Fruit fly (Drosophila melanogaster) whole organism, wandering third instar larva: ENCODE results near the gene Pgant2.

Experiments used
- Abd-B ChIP-seq: fragments of >200 bp; optimal IDR thresholded peaks from 2 replicates; lab custom pipeline; 2017; ENCODE audit warnings: missing biosample characterization, missing genetic modification characterization
- CG9705 ChIP-seq: fragments of 200-800 bp; sonication (Bioruptor generic); optimal IDR thresholded peaks from 2 replicates; lab custom pipeline; 2018; ENCODE audit warnings: missing biosample characterization, mild to moderate bottlenecking, missing genetic modification characterization
- CrebA ChIP-seq: fragments of 200-800 bp; sonication (Bioruptor generic); optimal IDR thresholded peaks from 2 replicates; lab custom pipeline; 2016; ENCODE audit warnings: missing biosample characterization, mild to moderate bottlenecking, missing genetic modification characterization, borderline replicate concordance
- Dfd ChIP-seq: fragments of >200 bp; optimal IDR thresholded peaks from 2 replicates; lab custom pipeline; 2017; ENCODE audit warnings: missing biosample characterization, missing genetic modification characterization
- Dif ChIP-seq: fragments of 200-275, 200-300 bp; sonication (Bioruptor generic); optimal IDR thresholded peaks from 2 replicates; lab custom pipeline; 2018; ENCODE audit warnings: missing biosample characterization, missing genetic modification characterization; ENCODE audit not compliant: partially characterized antibody
- HLH106 ChIP-seq: fragments of 200-800 bp; optimal IDR thresholded peaks from 3 replicates; lab custom pipeline; 2019; ENCODE audit warnings: missing biosample characterization, mild to moderate bottlenecking, missing genetic modification characterization, moderate library complexity
- Hr83 ChIP-seq: fragments of 200-300 bp; sonication (Bioruptor generic); optimal IDR thresholded peaks from 2 replicates; lab custom pipeline; 2016; ENCODE audit warnings: missing biosample characterization, mild to moderate bottlenecking, missing genetic modification characterization, moderate library complexity; ENCODE audit not compliant: poor library complexity, severe bottlenecking
- Jra ChIP-seq: sonication (Bioruptor generic); optimal IDR thresholded peaks from 2 replicates; lab custom pipeline; 2016; ENCODE audit warnings: missing biosample characterization, missing genetic modification characterization
- Mio ChIP-seq: sonication (Bioruptor generic); optimal IDR thresholded peaks from 2 replicates; lab custom pipeline; 2016; ENCODE audit warnings: missing biosample characterization, missing genetic modification characterization
- Myc ChIP-seq: fragments of >200 bp; optimal IDR thresholded peaks from 2 replicates; lab custom pipeline; 2017
- N ChIP-seq: fragments of >200 bp; optimal IDR thresholded peaks from 2 replicates; lab custom pipeline; 2018; ENCODE audit warnings: missing biosample characterization, missing external identifiers, missing genetic modification characterization
- OdsH ChIP-seq: fragments of 200-800 bp; sonication (Bioruptor generic); optimal IDR thresholded peaks from 2 replicates; lab custom pipeline; 2016; ENCODE audit warnings: missing biosample characterization, mild to moderate bottlenecking, missing genetic modification characterization
- Sp1 ChIP-seq: fragments of 200-800 bp; sonication (Bioruptor generic); optimal IDR thresholded peaks from 3 replicates; lab custom pipeline; 2019; ENCODE audit warnings: missing biosample characterization, mild to moderate bottlenecking, missing genetic modification characterization, moderate library complexity
- Vsx2 ChIP-seq: fragments of 200-300, 225-300 bp; sonication (Bioruptor generic); optimal IDR thresholded peaks from 2 replicates; lab custom pipeline; 2018; ENCODE audit warnings: missing biosample characterization, missing genetic modification characterization; ENCODE audit not compliant: partially characterized antibody
- br ChIP-seq: fragments of 200-800 bp; sonication (Bioruptor generic); optimal IDR thresholded peaks from 2 replicates; lab custom pipeline; 2016; ENCODE audit warnings: missing biosample characterization, missing genetic modification characterization
- brk ChIP-seq: fragments of 200-800 bp; sonication (Bioruptor generic); optimal IDR thresholded peaks from 2 replicates; lab custom pipeline; 2016; ENCODE audit warnings: missing biosample characterization, mild to moderate bottlenecking, missing genetic modification characterization
- dl ChIP-seq, 2 experiments: fragments of 175-275, 200-275 bp in 1 of 2; fragments of 200-275 bp in 1 of 2; sonication (Bioruptor generic); optimal IDR thresholded peaks; lab custom pipeline; 2018; ENCODE audit warnings: mild to moderate bottlenecking in 2 of 2, missing biosample characterization in 2 of 2, missing genetic modification characterization in 2 of 2, moderate library complexity in 2 of 2; ENCODE audit not compliant: partially characterized antibody in 2 of 2, insufficient read depth in 1 of 2
- dmrt93B ChIP-seq: fragments of 200-800 bp; sonication (Bioruptor generic); optimal IDR thresholded peaks from 2 replicates; lab custom pipeline; 2018; ENCODE audit warnings: missing biosample characterization, mild to moderate bottlenecking, missing genetic modification characterization
- dsf ChIP-seq: sonication (Bioruptor generic); optimal IDR thresholded peaks from 2 replicates; lab custom pipeline; 2016; ENCODE audit warnings: missing biosample characterization, missing genetic modification characterization, borderline replicate concordance
- ey ChIP-seq: fragments of 200-800 bp; sonication (Bioruptor generic); optimal IDR thresholded peaks from 2 replicates; lab custom pipeline; 2016; ENCODE audit warnings: missing biosample characterization, missing genetic modification characterization
- foxo ChIP-seq, 2 experiments: fragments of 200-800 bp; sonication (Bioruptor generic); optimal IDR thresholded peaks; 2 replicates in 1 of 2; 3 replicates in 1 of 2; lab custom pipeline; 2016 to 2017; ENCODE audit warnings: missing biosample characterization in 2 of 2, missing genetic modification characterization in 2 of 2
- fru ChIP-seq: fragments of 200-800 bp; sonication (Bioruptor generic); optimal IDR thresholded peaks from 3 replicates; lab custom pipeline; 2016; ENCODE audit warnings: missing biosample characterization, mild to moderate bottlenecking, missing genetic modification characterization
- h ChIP-seq: fragments of 200-800 bp; sonication (Bioruptor generic); optimal IDR thresholded peaks from 3 replicates; lab custom pipeline; 2016; ENCODE audit warnings: missing biosample characterization, mild to moderate bottlenecking, missing genetic modification characterization
- jim ChIP-seq: fragments of 175-275, 200-325 bp; sonication (Bioruptor generic); optimal IDR thresholded peaks from 2 replicates; lab custom pipeline; 2016; ENCODE audit warnings: missing biosample characterization, mild to moderate bottlenecking, missing genetic modification characterization
- lola ChIP-seq: fragments of >200 bp; optimal IDR thresholded peaks from 2 replicates; lab custom pipeline; 2017; ENCODE audit warnings: missing biosample characterization, missing genetic modification characterization
- pan ChIP-seq: fragments of >200 bp; optimal IDR thresholded peaks from 2 replicates; lab custom pipeline; 2017
- psq ChIP-seq: fragments of 200-800 bp; sonication (Bioruptor generic); optimal IDR thresholded peaks from 3 replicates; lab custom pipeline; 2017; ENCODE audit warnings: missing biosample characterization, mild to moderate bottlenecking, missing genetic modification characterization, moderate library complexity
- rgr ChIP-seq: fragments of 200-800 bp; sonication (Bioruptor generic); optimal IDR thresholded peaks from 3 replicates; lab custom pipeline; 2016; ENCODE audit warnings: missing biosample characterization, mild to moderate bottlenecking, missing genetic modification characterization
- sv ChIP-seq: fragments of 200-800 bp; sonication (Bioruptor generic); optimal IDR thresholded peaks from 3 replicates; lab custom pipeline; 2016; ENCODE audit warnings: missing biosample characterization, missing genetic modification characterization
- tai ChIP-seq: sonication (Bioruptor generic); optimal IDR thresholded peaks from 2 replicates; lab custom pipeline; 2016; ENCODE audit warnings: missing biosample characterization, missing genetic modification characterization
- usp ChIP-seq: fragments of >200 bp; optimal IDR thresholded peaks from 2 replicates; lab custom pipeline; 2017; ENCODE audit warnings: missing biosample characterization, missing genetic modification characterization

Pgant2 gene

dm6 chr2L:3445655-3446054, 19.1 kb upstream of the Pgant2 start, which contains the start of gene CG2772:
Gene CG2772 (plus strand): TSS chr2L:3445992.
- TF ChIP-seq pan (lab: Kevin White, UChicago) (no peak), Dfd (GFP tag; lab: Kevin White, UChicago) (no peak), Vsx2 (GFP tag; lab: Kevin White, UChicago) (no peak), Hr83 (no peak), sv (GFP tag; lab: Kevin White, UChicago) (no peak), foxo (GFP tag; optimal IDR thresholded peaks at IDR 0.05; lab: Kevin White, UChicago) (no peak), psq (GFP tag; lab: Kevin White, UChicago) (no peak), tai (GFP tag; lab: Kevin White, UChicago) (no peak), HLH106 (no peak), dmrt93B (no peak), Dif (GFP tag; lab: Kevin White, UChicago) (no peak), h (GFP tag; lab: Kevin White, UChicago) (no peak), jim (GFP tag; lab: Kevin White, UChicago) (no peak), Myc (no peak)

dm6 chr2L:3444789-3445188, 18.3 kb upstream of the Pgant2 start:
- peak; percentile 5 for TF ChIP-seq psq (GFP tag; lab: Kevin White, UChicago)
- no peak for TF ChIP-seq N
- TF ChIP-seq foxo (GFP tag; optimal IDR thresholded peaks at IDR 0.05; lab: Kevin White, UChicago), result peak in 1 of 2 experiments; percentile 68
- TF ChIP-seq rgr (GFP tag; lab: Kevin White, UChicago), result peak; percentile 53
- TF ChIP-seq OdsH (GFP tag; lab: Kevin White, UChicago), result peak; percentile 57
- peak; percentile 35 for TF ChIP-seq Sp1 (GFP tag; lab: Kevin White, UChicago)
- TF ChIP-seq Vsx2 (GFP tag; lab: Kevin White, UChicago), result no peak
- TF ChIP-seq dsf (GFP tag; lab: Kevin White, UChicago), result no peak
- TF ChIP-seq br (GFP tag; lab: Kevin White, UChicago), result peak; percentile 59
- TF ChIP-seq jim (GFP tag; lab: Kevin White, UChicago), result no peak
- TF ChIP-seq fru (GFP tag; lab: Kevin White, UChicago), result peak; percentile 60
- peak; percentile 65 for TF ChIP-seq ey
- TF ChIP-seq sv (GFP tag; lab: Kevin White, UChicago), result peak; percentile 3
- TF ChIP-seq HLH106, result peak; percentile 57
- peak; percentile 69 for TF ChIP-seq h (GFP tag; lab: Kevin White, UChicago)

- TF ChIP-seq Vsx2 (GFP tag; lab: Kevin White, UChicago) (no peak), Jra (no peak), psq (GFP tag; lab: Kevin White, UChicago) (no peak), fru (GFP tag; lab: Kevin White, UChicago) (no peak), CG9705 (GFP tag; lab: Kevin White, UChicago) (no peak), jim (GFP tag; lab: Kevin White, UChicago) (no peak), Abd-B (no peak), lola (no peak), usp (GFP tag; lab: Kevin White, UChicago) (no peak), HLH106 (no peak), foxo (GFP tag; optimal IDR thresholded peaks at IDR 0.05; lab: Kevin White, UChicago) (no peak), Dif (GFP tag; lab: Kevin White, UChicago) (no peak)
These were observed 15.2 kb upstream of the Pgant2 start for dm6 chr2L:3441673-3442072.

DNA sequence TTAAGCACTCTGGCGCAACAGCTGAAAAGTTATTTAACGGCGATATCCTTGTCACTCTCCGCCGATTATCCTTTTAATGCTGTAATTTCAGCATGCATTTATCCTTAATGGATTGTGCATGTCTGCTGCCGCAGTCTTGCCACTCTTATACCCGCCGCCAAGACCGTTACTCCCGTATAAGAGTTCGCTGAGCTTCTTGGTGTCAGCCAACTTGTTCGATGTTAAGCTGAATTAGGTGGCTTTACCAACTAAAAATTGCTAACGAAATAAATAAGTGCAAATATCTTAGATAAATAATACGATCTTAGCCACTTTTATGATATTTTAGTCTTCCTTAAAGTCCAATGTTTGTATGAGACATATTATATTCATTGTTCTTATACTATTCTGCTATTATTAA, 14.6 kb upstream of the Pgant2 start:
- no peak for TF ChIP-seq dl (GFP tag; optimal IDR thresholded peaks at IDR 0.05; lab: Kevin White, UChicago; ENCODE audit: insufficient read depth in 1 of 2, partially characterized antibody in 2 of 2)
- no peak for TF ChIP-seq tai (GFP tag; lab: Kevin White, UChicago)
- TF ChIP-seq Myc, result no peak
- TF ChIP-seq CG9705 (GFP tag; lab: Kevin White, UChicago), result no peak
- no peak for TF ChIP-seq fru (GFP tag; lab: Kevin White, UChicago)
- TF ChIP-seq Mio (GFP tag; lab: Kevin White, UChicago), result no peak
- no peak for TF ChIP-seq ey
- no peak for TF ChIP-seq N
- no peak for TF ChIP-seq usp (GFP tag; lab: Kevin White, UChicago)
- TF ChIP-seq dsf (GFP tag; lab: Kevin White, UChicago), result no peak
- TF ChIP-seq foxo (GFP tag; optimal IDR thresholded peaks at IDR 0.05; lab: Kevin White, UChicago), result no peak
- no peak for TF ChIP-seq Hr83
- TF ChIP-seq dmrt93B, result no peak
- TF ChIP-seq Vsx2 (GFP tag; lab: Kevin White, UChicago), result no peak
- TF ChIP-seq Sp1 (GFP tag; lab: Kevin White, UChicago), result no peak
- TF ChIP-seq CrebA (GFP tag; lab: Kevin White, UChicago), result no peak
- TF ChIP-seq Jra, result no peak
- TF ChIP-seq brk (GFP tag; lab: Kevin White, UChicago), result no peak
